Worm (Caenorhabditis elegans) whole organism, midembryonic: ENCODE results near the gene mog-3.

Experiments
- T22C8.4 ChIP-seq: fragments of 200-800 bp; sonication (Bioruptor generic); IDR thresholded peaks from 2 replicates; pipeline ENCODE4 v1.3.6; 2022; ENCODE audit warnings: missing genetic modification characterization, missing compliant biosample characterization
- cog-1 ChIP-seq: sonication (generic microtip); optimal IDR thresholded peaks from 2 replicates; lab custom pipeline; 2016; ENCODE audit warnings: missing genetic modification characterization, missing compliant biosample characterization
- flt-1 ChIP-seq: fragments of 200-800 bp; sonication (Bioruptor generic); IDR thresholded peaks from 2 replicates; pipeline ENCODE4 v1.3.6; 2022; ENCODE audit warnings: missing genetic modification characterization, missing compliant biosample characterization
- klf-2 ChIP-seq: fragments of 200-800 bp; sonication (Bioruptor generic); conservative IDR thresholded peaks from 2 replicates; pipeline ENCODE4 v1.3.6; 2022; ENCODE audit warnings: missing genetic modification reagents, missing genetic modification characterization, missing compliant biosample characterization
- med-1 ChIP-seq: sonication (generic microtip); optimal IDR thresholded peaks from 2 replicates; lab custom pipeline; 2017; ENCODE audit warnings: missing genetic modification characterization, mild to moderate bottlenecking, missing compliant biosample characterization, antibody characterized with exemption, missing genetic modification reagents; ENCODE audit not compliant: insufficient read depth
- ref-1 ChIP-seq: fragments of 200-800 bp; sonication (Bioruptor generic); conservative IDR thresholded peaks from 2 replicates; pipeline ENCODE4 v1.3.6; 2022; ENCODE audit warnings: missing genetic modification reagents, missing genetic modification characterization, missing compliant biosample characterization
- tab-1 ChIP-seq: fragments of 200-800 bp; sonication (Bioruptor generic); IDR thresholded peaks from 2 replicates; pipeline ENCODE4 v1.3.6; 2022; ENCODE audit warnings: missing genetic modification characterization, missing compliant biosample characterization
- ztf-23 ChIP-seq: fragments of 200-800 bp; sonication (Bioruptor generic); IDR thresholded peaks from 2 replicates; pipeline ENCODE4 v1.3.6; 2022; ENCODE audit warnings: missing genetic modification reagents, missing genetic modification characterization, missing compliant biosample characterization
- ztf-29 ChIP-seq: fragments of 200-800 bp; sonication (Bioruptor generic); IDR thresholded peaks from 2 replicates; pipeline ENCODE4 v1.3.6; 2022; ENCODE audit warnings: missing genetic modification reagents, missing genetic modification characterization, missing compliant biosample characterization

Gene mog-3

DNA sequence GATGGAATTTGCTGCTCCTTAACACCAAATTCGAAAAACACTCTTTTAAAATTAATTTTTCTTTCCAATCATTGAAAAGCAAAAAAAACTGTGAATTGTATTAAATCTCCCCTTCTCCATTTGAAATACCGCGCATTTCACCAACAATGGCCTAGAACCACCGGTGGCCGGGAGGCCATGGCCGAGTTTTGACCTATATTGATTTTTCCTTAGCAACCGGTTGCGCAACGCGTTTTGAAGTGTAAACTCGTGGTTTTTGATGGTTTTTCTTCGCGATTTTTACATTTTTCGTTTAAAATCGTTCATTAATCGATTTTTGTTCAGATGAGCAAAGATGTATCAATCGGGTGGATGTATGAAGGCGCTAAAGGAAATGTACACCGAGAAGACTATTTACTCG is at the start of gene mog-3:
TSS of gene mog-3 (plus strand) at position 319 of the 400 bp plus-strand sequence.
- TF ChIP-seq flt-1 (GFP tag; lab: Robert Waterston, UW) (peak; percentile 15; the same call in 1 of the 2 replicates), tab-1 (GFP tag; lab: Robert Waterston, UW) (no peak), T22C8.4 (peak; percentile 94), ztf-23 (GFP tag; lab: Robert Waterston, UW) (peak; percentile 76), med-1 (GFP tag; lab: Kevin White, UChicago) (no peak), cog-1 (tag; lab: Kevin White, UChicago) (no peak), ztf-29 (GFP tag; lab: Robert Waterston, UW) (no peak), klf-2 (GFP tag; lab: Robert Waterston, UW) (peak; percentile 61; the same call in 1 of the 2 replicates), ref-1 (no peak)

- TF ChIP-seq ztf-23 (GFP tag; lab: Robert Waterston, UW) (no peak), T22C8.4 (no peak), ztf-29 (GFP tag; lab: Robert Waterston, UW) (no peak), cog-1 (tag; lab: Kevin White, UChicago) (no peak), tab-1 (GFP tag; lab: Robert Waterston, UW) (no peak), klf-2 (GFP tag; lab: Robert Waterston, UW) (no peak), flt-1 (GFP tag; lab: Robert Waterston, UW) (no peak), med-1 (GFP tag; lab: Kevin White, UChicago) (no peak), ref-1 (no peak)
These were observed 49.5 kb upstream of the mog-3 start, which contains the start of gene gop-2 for ce11 chrIII:5258918-5259317. TSS of gene gop-2 (plus strand) at chrIII:5259023.

- TF ChIP-seq klf-2 (GFP tag; lab: Robert Waterston, UW) (no peak), ztf-23 (GFP tag; lab: Robert Waterston, UW) (no peak), ref-1 (no peak), T22C8.4 (no peak), med-1 (GFP tag; lab: Kevin White, UChicago) (no peak), flt-1 (GFP tag; lab: Robert Waterston, UW) (no peak), ztf-29 (GFP tag; lab: Robert Waterston, UW) (no peak), cog-1 (tag; lab: Kevin White, UChicago) (no peak), tab-1 (GFP tag; lab: Robert Waterston, UW) (no peak)
These were observed 48.0 kb upstream of the mog-3 start, which contains the start of gene gop-3 for ce11 chrIII:5260394-5260793. TSS of gene gop-3 (plus strand) at chrIII:5260694.

DNA sequence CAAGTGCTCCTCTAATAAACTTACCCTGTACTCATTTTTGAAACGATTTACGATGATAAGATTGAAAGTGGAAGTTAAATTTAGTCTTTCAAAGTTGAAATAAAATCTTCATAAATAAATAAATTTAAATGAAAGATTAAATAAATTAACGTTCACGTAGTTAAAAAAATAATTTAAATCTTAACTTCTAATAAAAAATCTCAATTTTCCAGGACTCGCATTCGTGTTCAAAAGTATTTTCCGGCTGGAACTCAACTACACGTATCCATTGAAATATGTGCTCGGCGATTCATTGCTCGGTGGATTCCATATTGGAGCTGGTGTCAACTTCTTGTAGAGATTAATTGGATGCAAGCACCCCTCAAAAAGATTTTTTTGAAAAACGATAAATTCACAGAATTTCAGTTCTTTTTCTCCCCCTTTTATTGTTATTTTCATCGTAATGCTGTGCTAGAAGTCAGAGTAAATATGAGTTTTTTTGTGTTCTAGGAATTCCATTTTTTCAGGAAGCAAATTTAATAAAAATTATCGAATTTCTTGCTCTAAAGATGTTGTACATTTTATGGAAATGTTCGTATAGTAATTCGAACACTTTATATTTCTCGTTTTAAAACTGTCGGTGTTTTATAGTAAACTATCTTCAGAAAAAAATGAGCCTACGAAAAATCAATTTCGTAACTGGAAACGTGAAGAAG is 45.0 kb upstream of the mog-3 start, which contains the start of the genes C34E10.9 and hap-1:
TSS of gene C34E10.9 (minus strand) at position 101 of the 695 bp plus-strand sequence.
TSS of gene hap-1 (plus strand) at position 645 of the 695 bp plus-strand sequence.
- TF ChIP-seq med-1 (GFP tag; lab: Kevin White, UChicago): no peak
- TF ChIP-seq ztf-29 (GFP tag; lab: Robert Waterston, UW): no peak
- TF ChIP-seq T22C8.4: no peak
- no peak for TF ChIP-seq klf-2 (GFP tag; lab: Robert Waterston, UW)
- no peak for TF ChIP-seq flt-1 (GFP tag; lab: Robert Waterston, UW)
- TF ChIP-seq ztf-23 (GFP tag; lab: Robert Waterston, UW): no peak
- TF ChIP-seq cog-1 (tag; lab: Kevin White, UChicago): no peak
- no peak for TF ChIP-seq tab-1 (GFP tag; lab: Robert Waterston, UW)
- no peak for TF ChIP-seq ref-1

DNA sequence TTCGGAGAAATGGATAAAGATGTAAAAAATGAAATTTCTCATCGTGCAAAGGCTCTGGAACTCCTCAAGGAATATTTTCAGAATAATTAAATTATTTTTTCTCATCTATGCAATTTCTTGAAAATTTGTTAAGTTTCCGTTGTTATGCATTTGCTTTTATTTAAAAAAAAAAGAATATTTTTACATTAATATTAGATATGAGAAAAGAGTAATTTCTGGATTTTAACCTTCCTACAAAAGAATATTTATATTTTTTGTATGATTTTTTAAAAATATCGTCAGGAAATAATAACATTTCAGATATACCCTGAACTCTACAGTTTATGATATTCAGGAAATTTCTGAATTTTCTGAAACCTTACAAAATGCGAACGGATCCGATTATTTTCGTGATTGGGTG is 43.6 kb upstream of the mog-3 start, which contains the start of gene gro-1:
TSS of gene gro-1 (plus strand) at position 301 of the 400 bp plus-strand sequence.
- TF ChIP-seq med-1 (GFP tag; lab: Kevin White, UChicago) (no peak), ref-1 (no peak), cog-1 (tag; lab: Kevin White, UChicago) (no peak), ztf-23 (GFP tag; lab: Robert Waterston, UW) (no peak), tab-1 (GFP tag; lab: Robert Waterston, UW) (no peak), ztf-29 (GFP tag; lab: Robert Waterston, UW) (no peak), T22C8.4 (no peak), flt-1 (GFP tag; lab: Robert Waterston, UW) (no peak), klf-2 (GFP tag; lab: Robert Waterston, UW) (no peak)

- TF ChIP-seq ztf-23 (GFP tag; lab: Robert Waterston, UW) (no peak), tab-1 (GFP tag; lab: Robert Waterston, UW) (no peak), ref-1 (no peak), T22C8.4 (no peak), med-1 (GFP tag; lab: Kevin White, UChicago) (no peak), cog-1 (tag; lab: Kevin White, UChicago) (no peak), ztf-29 (GFP tag; lab: Robert Waterston, UW) (no peak)
These were observed 41.0 kb upstream of the mog-3 start, which contains the start of gene ZC395.5 for ce11 chrIII:5267217-5267906. TSS of gene ZC395.5 (plus strand) at chrIII:5267848.

ce11 chrIII:5268486-5268885 is 39.9 kb upstream of the mog-3 start:
- TF ChIP-seq tab-1 (GFP tag; lab: Robert Waterston, UW) (no peak), ztf-29 (GFP tag; lab: Robert Waterston, UW) (no peak), cog-1 (tag; lab: Kevin White, UChicago) (no peak), ztf-23 (GFP tag; lab: Robert Waterston, UW) (no peak), T22C8.4 (no peak), klf-2 (GFP tag; lab: Robert Waterston, UW) (no peak), ref-1 (no peak), med-1 (GFP tag; lab: Kevin White, UChicago) (no peak), flt-1 (GFP tag; lab: Robert Waterston, UW) (no peak)

- TF ChIP-seq ztf-23 (GFP tag; lab: Robert Waterston, UW) (no peak), med-1 (GFP tag; lab: Kevin White, UChicago) (no peak), ztf-29 (GFP tag; lab: Robert Waterston, UW) (no peak), T22C8.4 (no peak), ref-1 (no peak), cog-1 (tag; lab: Kevin White, UChicago) (no peak), flt-1 (GFP tag; lab: Robert Waterston, UW) (no peak), klf-2 (GFP tag; lab: Robert Waterston, UW) (no peak), tab-1 (GFP tag; lab: Robert Waterston, UW) (no peak)
These were observed 38.6 kb upstream of the mog-3 start, which contains the start of gene ZC395.4 for ce11 chrIII:5269814-5270213. TSS of gene ZC395.4 (plus strand) at chrIII:5270114.
